Fruit fly (Drosophila melanogaster) whole organism, prepupa: ENCODE results near the gene OS9.

Source experiments
- CG11762 ChIP-seq: fragments of 200-800 bp; sonication (Bioruptor generic); optimal IDR thresholded peaks from 3 replicates; lab custom pipeline; 2016; ENCODE audit warnings: missing biosample characterization, missing genetic modification characterization; ENCODE audit not compliant: insufficient read depth
- CG32006 ChIP-seq: fragments of 200-800 bp; sonication (Bioruptor generic); optimal IDR thresholded peaks from 3 replicates; lab custom pipeline; 2017; ENCODE audit warnings: missing biosample characterization, mild to moderate bottlenecking, missing genetic modification characterization
- CG34406 ChIP-seq: fragments of 200-800 bp; sonication (Bioruptor generic); optimal IDR thresholded peaks from 3 replicates; lab custom pipeline; 2016; ENCODE audit warnings: missing biosample characterization, missing genetic modification characterization
- CG6792 ChIP-seq: fragments of 200-800 bp; sonication (Bioruptor generic); optimal IDR thresholded peaks from 3 replicates; lab custom pipeline; 2016; ENCODE audit warnings: missing biosample characterization, missing genetic modification characterization
- CG6854 ChIP-seq: fragments of 200-800 bp; sonication (Bioruptor generic); optimal IDR thresholded peaks from 2 replicates; lab custom pipeline; 2017; ENCODE audit warnings: missing biosample characterization, mild to moderate bottlenecking, missing genetic modification characterization
- CG8319 ChIP-seq: fragments of 200-800 bp; sonication (Bioruptor generic); optimal IDR thresholded peaks from 3 replicates; lab custom pipeline; 2016; ENCODE audit warnings: missing biosample characterization, missing genetic modification characterization
- Eip78C ChIP-seq: fragments of 200-800 bp; sonication (Bioruptor generic); peaks from one replicate; lab custom pipeline; 2016; ENCODE audit warnings: missing biosample characterization, missing genetic modification characterization
- Lpt ChIP-seq: fragments of 200-800 bp; sonication (Bioruptor generic); optimal IDR thresholded peaks from 3 replicates; lab custom pipeline; 2016; ENCODE audit warnings: missing biosample characterization, missing genetic modification characterization
- Sox102F ChIP-seq: fragments of 200-800 bp; sonication (Bioruptor generic); optimal IDR thresholded peaks from 2 replicates; lab custom pipeline; 2016; ENCODE audit warnings: missing biosample characterization, mild to moderate bottlenecking, missing genetic modification characterization

- TF ChIP-seq Eip78C (GFP tag; lab: Kevin White, UChicago): no peak
- TF ChIP-seq CG34406: no peak
- no peak for TF ChIP-seq CG6854 (GFP tag; lab: Kevin White, UChicago)
- no peak for TF ChIP-seq Lpt (GFP tag; lab: Kevin White, UChicago)
- TF ChIP-seq CG32006 (GFP tag; lab: Kevin White, UChicago): no peak
- no peak for TF ChIP-seq CG11762 (GFP tag; lab: Kevin White, UChicago)
- TF ChIP-seq CG6792 (GFP tag; lab: Kevin White, UChicago): no peak
- no peak for TF ChIP-seq Sox102F (GFP tag; lab: Kevin White, UChicago)
- TF ChIP-seq CG8319 (GFP tag; lab: Kevin White, UChicago): no peak
These were observed 38.0 kb upstream of the OS9 start for dm6 chr2L:20004341-20004740.
